Fruit fly (Drosophila melanogaster) whole organism, embryonic: ENCODE results near the gene CG18649.

Experiments
- Atf6 ChIP-seq: fragments of 200-800 bp; sonication (Bioruptor generic); IDR thresholded peaks from 2 replicates; pipeline ENCODE4 v1.3.6; 2022; ENCODE audit warnings: missing biosample characterization, missing genetic modification characterization
- Awh ChIP-seq: fragments of 200-800 bp; sonication (Bioruptor generic); IDR thresholded peaks from 2 replicates; pipeline ENCODE4, ENCODE4 v1.3.6; 2022; ENCODE audit warnings: missing biosample characterization, missing genetic modification characterization
- CG10209 ChIP-seq: fragments of 200-800 bp; sonication (Bioruptor generic); optimal IDR thresholded peaks from 3 replicates; lab custom pipeline; 2017; ENCODE audit warnings: missing biosample characterization, mild to moderate bottlenecking, missing genetic modification characterization, missing genetic modification reagents
- CG10462 ChIP-seq: fragments of 200-800 bp; sonication (Bioruptor generic); optimal IDR thresholded peaks from 2 replicates; lab custom pipeline; 2016; ENCODE audit warnings: missing biosample characterization, missing genetic modification characterization
- CG10543 ChIP-seq: fragments of 200-800 bp; sonication (Bioruptor generic); optimal IDR thresholded peaks from 3 replicates; lab custom pipeline; 2017; ENCODE audit warnings: missing biosample characterization, mild to moderate bottlenecking, missing genetic modification characterization, moderate library complexity
- CG10979 ChIP-seq: fragments of 200-800 bp; sonication (Bioruptor generic); optimal IDR thresholded peaks from 2 replicates; lab custom pipeline; 2018; ENCODE audit warnings: missing biosample characterization, mild to moderate bottlenecking, missing genetic modification characterization, moderate library complexity
- CG11093 ChIP-seq: fragments of 200-800 bp; sonication (Bioruptor generic); IDR thresholded peaks from 3 replicates; pipeline ENCODE4 v1.3.6; 2022; ENCODE audit warnings: missing biosample characterization, missing genetic modification characterization
- CG11696 ChIP-seq: fragments of 200-800 bp; sonication (Bioruptor generic); IDR thresholded peaks from 2 replicates; pipeline ENCODE4 v1.3.6; 2022; ENCODE audit warnings: missing biosample characterization, missing genetic modification characterization
- CG11723 ChIP-seq: fragments of 200-800 bp; sonication (Bioruptor generic); optimal IDR thresholded peaks from 2 replicates; lab custom pipeline; 2017; ENCODE audit warnings: missing biosample characterization, mild to moderate bottlenecking, missing genetic modification characterization
- CG12744 ChIP-seq: fragments of 200-800 bp; sonication (Bioruptor generic); optimal IDR thresholded peaks from 2 replicates; lab custom pipeline; 2016; ENCODE audit warnings: missing biosample characterization, missing genetic modification characterization
- CG12942 ChIP-seq: fragments of 200-800 bp; sonication (Bioruptor generic); optimal IDR thresholded peaks from 3 replicates; lab custom pipeline; 2016; ENCODE audit warnings: missing biosample characterization, missing genetic modification characterization
- CG13424 ChIP-seq: fragments of 200-800 bp; sonication (Bioruptor generic); optimal IDR thresholded peaks from 2 replicates; lab custom pipeline; 2019; ENCODE audit warnings: missing biosample characterization, mild to moderate bottlenecking, missing genetic modification characterization, moderate library complexity
- CG1529 ChIP-seq: fragments of 200-800 bp; sonication (Bioruptor generic); optimal IDR thresholded peaks from 3 replicates; lab custom pipeline; 2018; ENCODE audit warnings: missing biosample characterization, missing genetic modification characterization
- CG17186 ChIP-seq: fragments of 200-800 bp; sonication (Bioruptor generic); optimal IDR thresholded peaks from 3 replicates; lab custom pipeline; 2017; ENCODE audit warnings: missing biosample characterization, missing genetic modification reagents, missing genetic modification characterization
- CG17359 ChIP-seq: fragments of 200-800 bp; sonication (Bioruptor generic); optimal IDR thresholded peaks from 3 replicates; lab custom pipeline; 2018; ENCODE audit warnings: missing biosample characterization, mild to moderate bottlenecking, missing genetic modification characterization, moderate library complexity
- CG18011 ChIP-seq: fragments of 200-800 bp; sonication (Bioruptor generic); optimal IDR thresholded peaks from 2 replicates; lab custom pipeline; 2017; ENCODE audit warnings: missing biosample characterization, missing genetic modification characterization, mild to moderate bottlenecking, moderate library complexity, missing genotype
- CG2875 ChIP-seq: fragments of 200-800 bp; sonication (Bioruptor generic); optimal IDR thresholded peaks from 2 replicates; lab custom pipeline; 2017; ENCODE audit warnings: missing biosample characterization, mild to moderate bottlenecking, missing genetic modification characterization, missing genetic modification reagents
- CG32532 ChIP-seq: fragments of 200-800 bp; sonication (Bioruptor generic); IDR thresholded peaks from 2 replicates; pipeline ENCODE4 v1.3.6; 2022; ENCODE audit warnings: missing biosample characterization, missing genetic modification characterization
- CG3838 ChIP-seq: fragments of 200-800 bp; sonication (Bioruptor generic); optimal IDR thresholded peaks from 3 replicates; lab custom pipeline; 2016; ENCODE audit warnings: missing biosample characterization, missing genetic modification characterization
- CG4282 ChIP-seq: fragments of 200-800 bp; sonication (Bioruptor generic); optimal IDR thresholded peaks from 2 replicates; lab custom pipeline; 2016; ENCODE audit warnings: missing biosample characterization, missing genetic modification characterization
- CG6683 ChIP-seq: fragments of 200-800 bp; sonication (Bioruptor generic); optimal IDR thresholded peaks from 2 replicates; lab custom pipeline; 2017; ENCODE audit warnings: missing biosample characterization, mild to moderate bottlenecking, missing genetic modification characterization, missing genetic modification reagents
- CG7556 ChIP-seq: fragments of 200-800 bp; sonication (Bioruptor generic); optimal IDR thresholded peaks from 2 replicates; lab custom pipeline; 2017; ENCODE audit warnings: missing biosample characterization, mild to moderate bottlenecking, missing genetic modification characterization
- CG7987 ChIP-seq: fragments of 200-800 bp; sonication (Bioruptor generic); optimal IDR thresholded peaks from 2 replicates; lab custom pipeline; 2018; ENCODE audit warnings: missing biosample characterization, mild to moderate bottlenecking, missing genetic modification characterization, moderate library complexity
- CG9727 ChIP-seq: fragments of 200-800 bp; sonication (Bioruptor generic); optimal IDR thresholded peaks from 3 replicates; lab custom pipeline; 2017; ENCODE audit warnings: missing biosample characterization, mild to moderate bottlenecking, missing genetic modification characterization
- Dek ChIP-seq: fragments of 200-800 bp; sonication (Bioruptor generic); optimal IDR thresholded peaks from 3 replicates; lab custom pipeline; 2019; ENCODE audit warnings: missing biosample characterization, mild to moderate bottlenecking, missing genetic modification characterization, moderate library complexity
- GATAe ChIP-seq: fragments of 200-800 bp; sonication (Bioruptor generic); conservative IDR thresholded peaks from 2 replicates; pipeline ENCODE4 v1.3.6; 2022; ENCODE audit warnings: missing biosample characterization, missing genetic modification characterization
- HLH54F ChIP-seq: fragments of 200-800 bp; sonication (Bioruptor generic); optimal IDR thresholded peaks from 3 replicates; lab custom pipeline; 2016; ENCODE audit warnings: missing biosample characterization, missing genetic modification characterization
- Hmr ChIP-seq: fragments of 200-800 bp; sonication (Bioruptor generic); optimal IDR thresholded peaks from 3 replicates; lab custom pipeline; 2017; ENCODE audit warnings: mild to moderate bottlenecking, missing biosample characterization, missing genetic modification reagents, missing genetic modification characterization
- Nf-YB ChIP-seq: fragments of 200-800 bp; sonication (Bioruptor generic); optimal IDR thresholded peaks from 3 replicates; lab custom pipeline; 2019; ENCODE audit warnings: missing biosample characterization, mild to moderate bottlenecking, missing genetic modification characterization, moderate library complexity
- Ssrp ChIP-seq: fragments of 200-800 bp; sonication (Bioruptor generic); optimal IDR thresholded peaks from 2 replicates; lab custom pipeline; 2018; ENCODE audit warnings: missing biosample characterization, mild to moderate bottlenecking, missing genetic modification characterization, moderate library complexity
- ab ChIP-seq: fragments of 200-800 bp; sonication (Bioruptor generic); optimal IDR thresholded peaks from 2 replicates; lab custom pipeline; 2016; ENCODE audit warnings: missing biosample characterization, missing genetic modification characterization
- dmrt11E ChIP-seq: fragments of 200-800 bp; sonication (Bioruptor generic); optimal IDR thresholded peaks from 3 replicates; lab custom pipeline; 2018; ENCODE audit warnings: missing biosample characterization, mild to moderate bottlenecking, missing genetic modification characterization, moderate library complexity
- eve ChIP-seq, 2 experiments: fragments of >200 bp; optimal IDR thresholded peaks; 2 replicates each; lab custom pipeline; 2017; ENCODE audit warnings: missing biosample characterization in 2 of 2, missing genetic modification characterization in 2 of 2
- gce ChIP-seq: fragments of 200-800 bp; sonication (Bioruptor generic); IDR thresholded peaks from 3 replicates; pipeline ENCODE4 v1.3.6; 2022; ENCODE audit warnings: missing biosample characterization, missing genetic modification characterization
- gcm2 ChIP-seq: fragments of 200-800 bp; sonication (Bioruptor generic); optimal IDR thresholded peaks from 2 replicates; lab custom pipeline; 2016; ENCODE audit warnings: missing biosample characterization, missing genetic modification characterization
- gro ChIP-seq: fragments of 200-800 bp; sonication (Bioruptor generic); optimal IDR thresholded peaks from 2 replicates; lab custom pipeline; 2016; ENCODE audit warnings: missing biosample characterization, missing genetic modification characterization
- hbn ChIP-seq: fragments of 200-800 bp; sonication (Bioruptor generic); IDR thresholded peaks from 2 replicates; pipeline ENCODE4 v1.3.6; 2022; ENCODE audit warnings: missing biosample characterization, missing genetic modification characterization; ENCODE audit not compliant: partially characterized antibody
- luna ChIP-seq: fragments of 200-800 bp; sonication (Bioruptor generic); optimal IDR thresholded peaks from 2 replicates; lab custom pipeline; 2016; ENCODE audit warnings: missing biosample characterization, missing genetic modification characterization
- mam ChIP-seq: fragments of 200-800 bp; sonication (Bioruptor generic); optimal IDR thresholded peaks from 3 replicates; lab custom pipeline; 2016; ENCODE audit warnings: missing biosample characterization, missing genetic modification characterization
- nau ChIP-seq: fragments of 200-800 bp; sonication (Bioruptor generic); optimal IDR thresholded peaks from 3 replicates; lab custom pipeline; 2017; ENCODE audit warnings: missing biosample characterization, mild to moderate bottlenecking, missing genetic modification characterization, missing genetic modification reagents
- pho ChIP-seq: fragments of 200-800 bp; sonication (Bioruptor generic); optimal IDR thresholded peaks from 2 replicates; lab custom pipeline; 2016; ENCODE audit warnings: missing biosample characterization, missing genetic modification characterization
- scrt ChIP-seq: fragments of 200-800 bp; sonication (Bioruptor generic); optimal IDR thresholded peaks from 2 replicates; lab custom pipeline; 2018; ENCODE audit warnings: missing biosample characterization, mild to moderate bottlenecking, missing genetic modification characterization, moderate library complexity
- slou ChIP-seq: fragments of 200-800 bp; sonication (Bioruptor generic); optimal IDR thresholded peaks from 3 replicates; lab custom pipeline; 2016; ENCODE audit warnings: missing biosample characterization, missing genetic modification characterization
- sob ChIP-seq: fragments of 200-800 bp; sonication (Bioruptor generic); IDR thresholded peaks from 2 replicates; pipeline ENCODE4 v1.3.6; 2022; ENCODE audit warnings: missing biosample characterization, missing genetic modification characterization
- sqz ChIP-seq: fragments of 200-800 bp; sonication (Bioruptor generic); optimal IDR thresholded peaks from 3 replicates; lab custom pipeline; 2018; ENCODE audit warnings: missing biosample characterization, mild to moderate bottlenecking, missing genetic modification characterization
- ssp ChIP-seq: fragments of 200-800 bp; sonication (Bioruptor generic); IDR thresholded peaks from 2 replicates; pipeline ENCODE4 v1.3.6; 2022; ENCODE audit warnings: missing biosample characterization, missing genetic modification characterization
- tin ChIP-seq: fragments of 200-800 bp; sonication (Bioruptor generic); optimal IDR thresholded peaks from 3 replicates; lab custom pipeline; 2016; ENCODE audit warnings: missing biosample characterization, missing genetic modification characterization
- z ChIP-seq: fragments of 200-800 bp; sonication (Bioruptor generic); IDR thresholded peaks from 3 replicates; pipeline ENCODE4 v1.3.6; 2022; ENCODE audit warnings: missing biosample characterization, missing genetic modification characterization
- zfh2 ChIP-seq: fragments of 200-800 bp; sonication (Bioruptor generic); optimal IDR thresholded peaks from 2 replicates; lab custom pipeline; 2016; ENCODE audit warnings: missing biosample characterization, missing genetic modification characterization

CG18649 gene

dm6 chr3L:15013957-15014692 is 39.8 kb downstream of the CG18649 start, which contains the start of gene Reck (continued):
- TF ChIP-seq Atf6 (GFP tag; lab: Robert Waterston, UW) (peak; percentile 80; the same call in 1 of the 2 replicates), hbn (GFP tag; lab: Robert Waterston, UW) (no peak), Dek (tag; lab: Kevin White, UChicago) (peak; percentile 27), CG10543 (peak; percentile 52), eve (GFP tag; optimal IDR thresholded peaks at IDR 0.05; lab: Kevin White, UChicago) (peak in 1 of 2 experiments; percentile 15), CG1529 (GFP tag; lab: Kevin White, UChicago) (peak; percentile 77), CG32532 (GFP tag; lab: Robert Waterston, UW) (peak; percentile 80; the same call in 1 of the 2 replicates), sob (peak; percentile 64), HLH54F (peak; percentile 7), gce (GFP tag; lab: Robert Waterston, UW) (peak; percentile 85), scrt (peak; percentile 74), nau (GFP tag; lab: Kevin White, UChicago) (peak; percentile 73), CG4282 (GFP tag; lab: Kevin White, UChicago) (no peak), Ssrp (peak; percentile 74), CG6683 (GFP tag; lab: Kevin White, UChicago) (peak; percentile 65), slou (GFP tag; lab: Kevin White, UChicago) (peak; percentile 35), tin (peak; percentile 84), CG12942 (peak; percentile 68), mam (GFP tag; lab: Kevin White, UChicago) (peak; percentile 56), ab (GFP tag; lab: Kevin White, UChicago) (no peak), CG2875 (GFP tag; lab: Kevin White, UChicago) (peak; percentile 76), gro (GFP tag; lab: Kevin White, UChicago) (no peak), CG9727 (peak; percentile 87), CG11093 (GFP tag; lab: Robert Waterston, UW) (no peak), dmrt11E (tag; lab: Kevin White, UChicago) (peak; percentile 84), CG11696 (GFP tag; lab: Robert Waterston, UW) (peak; percentile 61), CG10209 (GFP tag; lab: Kevin White, UChicago) (peak; percentile 73), pho (no peak), CG18011 (peak; percentile 56), Hmr (GFP tag; lab: Kevin White, UChicago) (peak; percentile 56), gcm2 (peak; percentile 12), zfh2 (GFP tag; lab: Kevin White, UChicago) (no peak), z (GFP tag; lab: Robert Waterston, UW) (no peak), CG7556 (GFP tag; lab: Kevin White, UChicago) (peak; percentile 76), CG17186 (no peak), CG7987 (GFP tag; lab: Kevin White, UChicago) (peak; percentile 77), CG10979 (tag; lab: Kevin White, UChicago) (peak; percentile 89), CG3838 (GFP tag; lab: Kevin White, UChicago) (peak; percentile 39), GATAe (GFP tag; lab: Robert Waterston, UW) (no peak), CG17359 (peak; percentile 91), CG12744 (GFP tag; lab: Kevin White, UChicago) (no peak), CG10462 (GFP tag; lab: Kevin White, UChicago) (peak; percentile 42), CG11723 (GFP tag; lab: Kevin White, UChicago) (peak; percentile 50), ssp (GFP tag; lab: Robert Waterston, UW) (peak; percentile 39; the same call in 1 of the 2 replicates), Nf-YB (GFP tag; lab: Kevin White, UChicago) (peak; percentile 65), CG13424 (tag; lab: Kevin White, UChicago) (peak; percentile 81), Awh (peak; percentile 81), sqz (peak; percentile 74), luna (no peak)
